Worm (Caenorhabditis elegans) whole organism, L3 larva: Measurements from ENCODE around the gene pros-1.

ENCODE experiments used
- R02D3.7 ChIP-seq: fragments of 150-350 bp; optimal IDR thresholded peaks from 2 replicates; lab custom pipeline; 2014; ENCODE audit warnings: missing biosample characterization, missing genetic modification characterization
- ZK546.5 ChIP-seq: sonication (generic microtip); optimal IDR thresholded peaks from 2 replicates; lab custom pipeline; 2017; ENCODE audit warnings: missing biosample characterization, missing genetic modification characterization
- aly-2 ChIP-seq: fragments of 150-350 bp; optimal IDR thresholded peaks from 2 replicates; lab custom pipeline; 2014; ENCODE audit warnings: missing biosample characterization, missing genetic modification characterization
- ama-1 ChIP-seq: fragments of 150-350 bp; optimal IDR thresholded peaks from 2 replicates; lab custom pipeline; 2018
- ceh-16 ChIP-seq: sonication (generic microtip); optimal IDR thresholded peaks from 2 replicates; lab custom pipeline; 2017; ENCODE audit warnings: missing biosample characterization, missing genetic modification characterization
- ceh-28 ChIP-seq: fragments of 150-350 bp; optimal IDR thresholded peaks from 2 replicates; lab custom pipeline; 2014; ENCODE audit warnings: missing biosample characterization, missing genetic modification reagents, missing genetic modification characterization
- ceh-82 ChIP-seq: fragments of 150-350 bp; optimal IDR thresholded peaks from 2 replicates; lab custom pipeline; 2014; ENCODE audit warnings: missing biosample characterization, missing genetic modification characterization
- daf-12 ChIP-seq: fragments of 150-350 bp; optimal IDR thresholded peaks from 2 replicates; lab custom pipeline; 2014; ENCODE audit warnings: missing biosample characterization, missing genetic modification reagents, missing genetic modification characterization
- egl-27 ChIP-seq: sonication (generic microtip); optimal IDR thresholded peaks from 4 replicates; lab custom pipeline; 2017; ENCODE audit warnings: missing biosample characterization, missing genetic modification reagents, missing genetic modification characterization
- egl-5 ChIP-seq: fragments of 150-350 bp; optimal IDR thresholded peaks from 2 replicates; lab custom pipeline; 2017; ENCODE audit warnings: missing biosample characterization, missing genetic modification reagents, missing genetic modification characterization, inconsistent platforms
- elt-1 ChIP-seq: fragments of 150-350 bp; optimal IDR thresholded peaks from 2 replicates; lab custom pipeline; 2014; ENCODE audit warnings: missing biosample characterization, missing genetic modification characterization
- elt-2 ChIP-seq: sonication (generic microtip); optimal IDR thresholded peaks from 2 replicates; lab custom pipeline; 2016; ENCODE audit warnings: missing genetic modification reagents, mild to moderate bottlenecking, missing genetic modification characterization, missing compliant biosample characterization
- elt-3 ChIP-seq, 3 experiments: fragments of 150-350 bp in 1 of 3; sonication (generic microtip) in 2 of 3; optimal IDR thresholded peaks; 2 replicates in 2 of 3; 4 replicates in 1 of 3; lab custom pipeline; 2014 to 2017; ENCODE audit warnings: missing biosample characterization in 3 of 3, missing genetic modification characterization in 3 of 3
- eor-1 ChIP-seq, 2 experiments: fragments of 150-350 bp; optimal IDR thresholded peaks; 2 replicates each; lab custom pipeline; 2014 to 2018; ENCODE audit warnings: missing biosample characterization in 2 of 2, missing genetic modification characterization in 2 of 2
- fkh-2 ChIP-seq: fragments of 150-350 bp; optimal IDR thresholded peaks from 2 replicates; lab custom pipeline; 2014; ENCODE audit warnings: missing biosample characterization, missing genetic modification reagents, missing genetic modification characterization
- fos-1 ChIP-seq: fragments of 150-350 bp; optimal IDR thresholded peaks from 2 replicates; lab custom pipeline; 2014; ENCODE audit warnings: missing biosample characterization, missing genetic modification characterization
- lin-15B ChIP-seq: fragments of 150-350 bp; optimal IDR thresholded peaks from 2 replicates; lab custom pipeline; 2014; ENCODE audit warnings: missing biosample characterization, missing genetic modification characterization
- lsy-12 ChIP-seq: sonication (generic microtip); optimal IDR thresholded peaks from 2 replicates; lab custom pipeline; 2016; ENCODE audit warnings: mild to moderate bottlenecking, missing genetic modification characterization, missing compliant biosample characterization
- mdl-1 ChIP-seq: fragments of 150-350 bp; optimal IDR thresholded peaks from 2 replicates; lab custom pipeline; 2014; ENCODE audit warnings: missing biosample characterization, missing genetic modification characterization
- mml-1 ChIP-seq: fragments of 150-350 bp; sonication (generic microtip); optimal IDR thresholded peaks from 3 replicates; lab custom pipeline; 2014; ENCODE audit warnings: missing biosample characterization, missing genetic modification characterization
- nfya-1 ChIP-seq: sonication (generic microtip); optimal IDR thresholded peaks from 2 replicates; lab custom pipeline; 2017; ENCODE audit warnings: missing genetic modification characterization, mild to moderate bottlenecking, missing compliant biosample characterization, antibody characterized with exemption, moderate library complexity; ENCODE audit not compliant: insufficient read depth
- nhr-12 ChIP-seq: fragments of 150-350 bp; optimal IDR thresholded peaks from 2 replicates; lab custom pipeline; 2014; ENCODE audit warnings: missing biosample characterization, missing genetic modification characterization
- nhr-23 ChIP-seq: fragments of 150-350 bp; optimal IDR thresholded peaks from 2 replicates; lab custom pipeline; 2014; ENCODE audit warnings: missing biosample characterization, missing genetic modification reagents, missing genetic modification characterization
- nhr-237 ChIP-seq: fragments of 150-350 bp; optimal IDR thresholded peaks from 2 replicates; lab custom pipeline; 2014; ENCODE audit warnings: missing biosample characterization, missing genetic modification characterization
- nhr-28 ChIP-seq: fragments of 150-350 bp; optimal IDR thresholded peaks from 2 replicates; lab custom pipeline; 2014; ENCODE audit warnings: missing biosample characterization, missing genetic modification characterization
- nhr-43 ChIP-seq: sonication (generic microtip); optimal IDR thresholded peaks from 2 replicates; lab custom pipeline; 2016; ENCODE audit warnings: mild to moderate bottlenecking, missing genetic modification characterization, missing compliant biosample characterization; ENCODE audit not compliant: poor library complexity, severe bottlenecking
- nhr-67 ChIP-seq: fragments of 150-350 bp; optimal IDR thresholded peaks from 2 replicates; lab custom pipeline; 2014; ENCODE audit warnings: missing biosample characterization, missing genetic modification characterization
- nhr-76 ChIP-seq: fragments of 150-350 bp; sonication (generic microtip); optimal IDR thresholded peaks from 5 replicates; lab custom pipeline; 2014; ENCODE audit warnings: missing biosample characterization, missing genetic modification characterization
- pha-4 ChIP-seq: fragments of 150-350 bp; optimal IDR thresholded peaks from 2 replicates; lab custom pipeline; 2014; ENCODE audit warnings: missing biosample characterization, missing genetic modification reagents, missing genetic modification characterization
- pqm-1 ChIP-seq: fragments of 150-350 bp; optimal IDR thresholded peaks from 2 replicates; lab custom pipeline; 2017; ENCODE audit warnings: missing biosample characterization, missing genetic modification characterization, inconsistent platforms
- sea-2 ChIP-seq: fragments of 150-350 bp; sonication (generic microtip); optimal IDR thresholded peaks from 4 replicates; lab custom pipeline; 2014; ENCODE audit warnings: missing biosample characterization, missing genetic modification reagents, missing genetic modification characterization
- skn-1 ChIP-seq: fragments of 150-350 bp; optimal IDR thresholded peaks from 2 replicates; lab custom pipeline; 2014; ENCODE audit warnings: missing biosample characterization, missing genetic modification characterization
- snpc-4 ChIP-seq: fragments of 150-350 bp; optimal IDR thresholded peaks from 2 replicates; lab custom pipeline; 2014; ENCODE audit warnings: missing biosample characterization, missing genetic modification characterization
- tbx-2 ChIP-seq: sonication (generic microtip); optimal IDR thresholded peaks from 2 replicates; lab custom pipeline; 2016; ENCODE audit warnings: mild to moderate bottlenecking, missing genetic modification characterization, missing compliant biosample characterization
- unc-62 ChIP-seq: fragments of 150-350 bp; sonication (generic microtip); optimal IDR thresholded peaks from 4 replicates; lab custom pipeline; 2014; ENCODE audit warnings: missing biosample characterization, missing genetic modification reagents, missing genetic modification characterization
- zag-1 ChIP-seq: fragments of 150-350 bp; optimal IDR thresholded peaks from 2 replicates; lab custom pipeline; 2014; ENCODE audit warnings: missing biosample characterization, missing genetic modification characterization
- ztf-11 ChIP-seq: fragments of 150-350 bp; optimal IDR thresholded peaks from 2 replicates; lab custom pipeline; 2014; ENCODE audit warnings: missing biosample characterization, missing genetic modification characterization
- ztf-4 ChIP-seq: fragments of 150-350 bp; optimal IDR thresholded peaks from 2 replicates; lab custom pipeline; 2014; ENCODE audit warnings: missing biosample characterization, missing genetic modification characterization

Gene pros-1

DNA sequence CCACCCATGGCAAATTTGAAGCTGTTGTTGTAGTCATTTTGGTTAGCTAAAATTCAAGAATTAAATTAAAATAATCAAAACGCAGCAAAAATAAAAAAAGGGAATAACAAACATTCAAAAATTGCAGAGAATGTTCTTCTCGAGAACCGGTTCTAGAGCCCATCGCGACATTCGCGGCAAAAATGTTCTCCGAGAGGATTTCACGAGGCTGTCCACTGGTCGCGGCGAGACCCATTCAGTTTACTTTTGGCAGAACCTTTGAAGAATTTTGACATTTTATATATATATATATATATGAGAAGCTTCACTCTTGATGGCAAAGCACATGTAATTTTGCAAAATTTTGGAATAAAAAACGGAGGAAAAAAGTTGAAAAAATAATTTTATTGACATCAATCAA, 37.6 kb upstream of the pros-1 start, which contains the start of gene F44B9.8 (continued):
- TF ChIP-seq ztf-4, result no peak

- TF ChIP-seq elt-3 (tag; optimal IDR thresholded peaks at IDR 0.05; lab: Kevin White, UChicago) (no peak), ceh-82 (tag; lab: Kevin White, UChicago) (no peak), ZK546.5 (tag; lab: Kevin White, UChicago) (no peak), ztf-11 (tag; lab: Kevin White, UChicago) (no peak), nhr-12 (tag; lab: Kevin White, UChicago) (no peak), aly-2 (tag; lab: Kevin White, UChicago) (no peak), nhr-76 (tag; lab: Kevin White, UChicago) (no peak), R02D3.7 (tag; lab: Kevin White, UChicago) (no peak), egl-5 (tag; lab: Kevin White, UChicago) (no peak), nfya-1 (tag; lab: Kevin White, UChicago) (no peak), ama-1 (lab: Kevin White, UChicago) (no peak), daf-12 (no peak), skn-1 (tag; lab: Kevin White, UChicago) (no peak), nhr-67 (no peak), nhr-23 (no peak), ztf-4 (no peak), pqm-1 (tag; lab: Kevin White, UChicago) (no peak), nhr-237 (tag; lab: Kevin White, UChicago) (no peak), lsy-12 (tag; lab: Kevin White, UChicago) (no peak), pha-4 (no peak)
- TF ChIP-seq, all 47 proteins: peak for 0
Observed at ce11 chrIII:8030963-8031362, 36.1 kb upstream of the pros-1 start, which contains the start of gene F44B9.9. F44B9.9 (minus strand) TSS chrIII:8031063.

- TF ChIP-seq nhr-28 (tag; lab: Kevin White, UChicago), result no peak
- TF ChIP-seq ztf-4, result no peak
- TF ChIP-seq nhr-76 (tag; lab: Kevin White, UChicago), result no peak
- no peak for TF ChIP-seq fkh-2 (tag; lab: Kevin White, UChicago)
- TF ChIP-seq zag-1 (tag; lab: Kevin White, UChicago), result no peak
- no peak for TF ChIP-seq ZK546.5 (tag; lab: Kevin White, UChicago)
- no peak for TF ChIP-seq eor-1 (tag; optimal IDR thresholded peaks at IDR 0.05; lab: Kevin White, UChicago)
- no peak for TF ChIP-seq ceh-16
- TF ChIP-seq unc-62 (GFP tag; lab: Kevin White, UChicago), result no peak
- TF ChIP-seq snpc-4 (tag; lab: Kevin White, UChicago), result no peak
- no peak for TF ChIP-seq elt-1 (tag; lab: Kevin White, UChicago)
- TF ChIP-seq aly-2 (tag; lab: Kevin White, UChicago), result no peak
- no peak for TF ChIP-seq nhr-43
- TF ChIP-seq sea-2, result no peak
- TF ChIP-seq nhr-23, result no peak
- TF ChIP-seq egl-5 (tag; lab: Kevin White, UChicago), result no peak
Observed at ce11 chrIII:8033534-8033933, 33.6 kb upstream of the pros-1 start, which contains the start of gene F44B9.10. F44B9.10 (minus strand) TSS chrIII:8033634.

ce11 chrIII:8036050-8036449, 31.0 kb upstream of the pros-1 start:
- TF ChIP-seq pqm-1 (tag; lab: Kevin White, UChicago) (no peak), ceh-28 (tag; lab: Kevin White, UChicago) (no peak), lin-15B (no peak), tbx-2 (tag; lab: Kevin White, UChicago) (no peak)
- TF ChIP-seq, all 47 proteins: peak for 0

DNA sequence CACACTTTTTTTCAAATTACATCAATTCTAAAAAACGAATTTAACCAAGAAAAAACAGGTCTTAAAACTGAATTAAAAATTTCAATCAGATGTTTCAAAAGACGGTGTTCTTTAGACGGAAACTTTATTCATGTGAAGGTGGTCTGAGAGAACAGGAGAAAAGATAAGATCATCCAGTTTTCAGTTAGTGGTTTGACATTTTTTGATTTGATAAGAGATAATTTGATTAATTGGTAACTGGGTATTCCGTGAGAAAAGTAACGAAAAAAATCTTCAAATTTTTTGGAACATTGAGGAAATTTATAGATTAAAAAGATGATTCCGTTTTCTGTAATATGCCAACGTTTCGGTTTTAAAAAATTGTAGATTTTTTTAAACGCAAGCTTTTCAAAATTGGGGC, 30.6 kb upstream of the pros-1 start:
- TF ChIP-seq nhr-23 (peak; percentile 1), elt-3 (tag; optimal IDR thresholded peaks at IDR 0.05; lab: Kevin White, UChicago) (peak in 1 of 3 experiments; percentile 79), fos-1 (tag; lab: Kevin White, UChicago) (no peak)

- TF ChIP-seq sea-2, result no peak
- no peak for TF ChIP-seq elt-3 (tag; optimal IDR thresholded peaks at IDR 0.05; lab: Kevin White, UChicago)
- TF ChIP-seq zag-1 (tag; lab: Kevin White, UChicago), result no peak
- no peak for TF ChIP-seq nhr-23
- TF ChIP-seq eor-1 (tag; optimal IDR thresholded peaks at IDR 0.05; lab: Kevin White, UChicago), result no peak
- TF ChIP-seq mml-1 (tag; lab: Kevin White, UChicago), result no peak
- no peak for TF ChIP-seq mdl-1 (tag; lab: Kevin White, UChicago)
- TF ChIP-seq egl-27 (tag; lab: Kevin White, UChicago), result no peak
- no peak for TF ChIP-seq tbx-2 (tag; lab: Kevin White, UChicago)
- TF ChIP-seq nhr-28 (tag; lab: Kevin White, UChicago), result no peak
- TF ChIP-seq nhr-67, result no peak
- no peak for TF ChIP-seq nhr-43
- TF ChIP-seq nhr-76 (tag; lab: Kevin White, UChicago), result no peak
- no peak for TF ChIP-seq elt-2 (tag; lab: Kevin White, UChicago)
Observed at ce11 chrIII:8037941-8038340, 29.1 kb upstream of the pros-1 start, which contains the start of gene dpf-6. dpf-6 (plus strand) TSS chrIII:8038241.
